Fruit fly (Drosophila melanogaster) whole organism, embryonic: Measurements from ENCODE around the gene Noc3.

Experiments
- BEAF-32 ChIP-seq: fragments of 200-800 bp; sonication (Bioruptor generic); optimal IDR thresholded peaks from 3 replicates; lab custom pipeline; 2017; ENCODE audit warnings: missing biosample characterization, missing genetic modification characterization, mild to moderate bottlenecking, moderate library complexity, missing genetic modification reagents
- CG10147 ChIP-seq: fragments of 200-800 bp; sonication (Bioruptor generic); optimal IDR thresholded peaks from 2 replicates; lab custom pipeline; 2019; ENCODE audit warnings: missing biosample characterization, mild to moderate bottlenecking, missing genetic modification characterization, moderate library complexity
- CG10979 ChIP-seq: fragments of 200-800 bp; sonication (Bioruptor generic); optimal IDR thresholded peaks from 2 replicates; lab custom pipeline; 2018; ENCODE audit warnings: missing biosample characterization, mild to moderate bottlenecking, missing genetic modification characterization, moderate library complexity
- CG13287 ChIP-seq: fragments of 200-800 bp; sonication (Bioruptor generic); IDR thresholded peaks from 2 replicates; pipeline ENCODE4 v1.3.6; 2022; ENCODE audit warnings: missing biosample characterization, missing genetic modification characterization; ENCODE audit not compliant: partially characterized antibody
- CG14441 ChIP-seq: fragments of 200-800 bp; sonication (Bioruptor generic); IDR thresholded peaks from 2 replicates; pipeline ENCODE4 v1.3.6; 2022; ENCODE audit warnings: missing biosample characterization, missing genetic modification characterization
- CG15696 ChIP-seq: fragments of 200-800 bp; sonication (Bioruptor generic); optimal IDR thresholded peaks from 2 replicates; lab custom pipeline; 2019; ENCODE audit warnings: missing biosample characterization, mild to moderate bottlenecking, missing genetic modification characterization, moderate library complexity
- CG17359 ChIP-seq: fragments of 200-800 bp; sonication (Bioruptor generic); optimal IDR thresholded peaks from 3 replicates; lab custom pipeline; 2018; ENCODE audit warnings: missing biosample characterization, mild to moderate bottlenecking, missing genetic modification characterization, moderate library complexity
- CG17385 ChIP-seq: fragments of 200-800 bp; sonication (Bioruptor generic); optimal IDR thresholded peaks from 3 replicates; lab custom pipeline; 2018; ENCODE audit warnings: missing biosample characterization, mild to moderate bottlenecking, missing genetic modification characterization
- CG18476 ChIP-seq: fragments of 200-800 bp; sonication (Bioruptor generic); optimal IDR thresholded peaks from 2 replicates; lab custom pipeline; 2016; ENCODE audit warnings: missing biosample characterization, mild to moderate bottlenecking, missing genetic modification characterization
- CG30020 ChIP-seq: fragments of 200-800 bp; optimal IDR thresholded peaks from 2 replicates; lab custom pipeline; 2019; ENCODE audit warnings: missing biosample characterization, mild to moderate bottlenecking, missing genetic modification characterization, moderate library complexity
- CG30403 ChIP-seq: fragments of 200-800 bp; sonication (Bioruptor generic); optimal IDR thresholded peaks from 3 replicates; lab custom pipeline; 2016; ENCODE audit warnings: missing biosample characterization, missing genetic modification characterization
- CG30431 ChIP-seq: fragments of 200-800 bp; sonication (Bioruptor generic); optimal IDR thresholded peaks from 2 replicates; lab custom pipeline; 2017; ENCODE audit warnings: missing biosample characterization, missing genetic modification characterization
- CG3163 ChIP-seq: fragments of 200-800 bp; sonication (Bioruptor generic); optimal IDR thresholded peaks from 3 replicates; lab custom pipeline; 2016; ENCODE audit warnings: missing biosample characterization, missing genetic modification characterization
- CG34224 ChIP-seq: fragments of 200-800 bp; sonication (Bioruptor generic); IDR thresholded peaks from 3 replicates; pipeline ENCODE4 v1.3.6; 2022; ENCODE audit warnings: missing biosample characterization, missing genetic modification characterization; ENCODE audit not compliant: partially characterized antibody
- CG4424 ChIP-seq: fragments of 200-800 bp; sonication (Bioruptor generic); optimal IDR thresholded peaks from 3 replicates; lab custom pipeline; 2016; ENCODE audit warnings: missing biosample characterization, missing genetic modification characterization
- CG5180 ChIP-seq: fragments of 200-800 bp; sonication (Bioruptor generic); optimal IDR thresholded peaks from 3 replicates; lab custom pipeline; 2017; ENCODE audit warnings: missing biosample characterization, missing genetic modification characterization, mild to moderate bottlenecking, moderate library complexity, missing genetic modification reagents
- CG6813 ChIP-seq: fragments of 200-800 bp; sonication (Bioruptor generic); optimal IDR thresholded peaks from 2 replicates; lab custom pipeline; 2017; ENCODE audit warnings: missing biosample characterization, missing genetic modification characterization, mild to moderate bottlenecking, moderate library complexity, missing genetic modification reagents
- CG7372 ChIP-seq: fragments of 200-800 bp; sonication (Bioruptor generic); IDR thresholded peaks from 2 replicates; pipeline ENCODE4 v1.3.6; 2022; ENCODE audit warnings: missing biosample characterization, missing genetic modification characterization
- CG8924 ChIP-seq: fragments of 200-800 bp; optimal IDR thresholded peaks from 3 replicates; lab custom pipeline; 2019; ENCODE audit warnings: missing biosample characterization, mild to moderate bottlenecking, missing genetic modification characterization, moderate library complexity
- CG9797 ChIP-seq: fragments of 200-800 bp; sonication (Bioruptor generic); optimal IDR thresholded peaks from 3 replicates; lab custom pipeline; 2018; ENCODE audit warnings: missing biosample characterization, mild to moderate bottlenecking, missing genetic modification characterization
- D19B ChIP-seq: fragments of 200-800 bp; sonication (Bioruptor generic); optimal IDR thresholded peaks from 2 replicates; lab custom pipeline; 2017; ENCODE audit warnings: missing biosample characterization, mild to moderate bottlenecking, missing genetic modification characterization
- Drgx ChIP-seq: fragments of 200-800 bp; sonication (Bioruptor generic); IDR thresholded peaks from 2 replicates; pipeline ENCODE4 v1.3.6; 2022; ENCODE audit warnings: missing biosample characterization, missing genetic modification characterization
- E2f2 ChIP-seq: fragments of 200-800 bp; sonication (Bioruptor generic); IDR thresholded peaks from 2 replicates; pipeline ENCODE4 v1.3.6; 2022; ENCODE audit warnings: missing biosample characterization, missing genetic modification characterization
- Fer3 ChIP-seq: fragments of 200-800 bp; sonication (Bioruptor generic); optimal IDR thresholded peaks from 2 replicates; lab custom pipeline; 2018; ENCODE audit warnings: missing biosample characterization, mild to moderate bottlenecking, missing genetic modification characterization, moderate library complexity
- H15 ChIP-seq: fragments of 200-800 bp; sonication (Bioruptor generic); IDR thresholded peaks from 3 replicates; pipeline ENCODE4 v1.3.6; 2022; ENCODE audit warnings: missing biosample characterization, missing genetic modification characterization
- H2.0 ChIP-seq: fragments of 200-800 bp; sonication (Bioruptor generic); IDR thresholded peaks from 2 replicates; pipeline ENCODE4 v1.3.6; 2022; ENCODE audit warnings: missing biosample characterization, missing genetic modification characterization
- Lim3 ChIP-seq: fragments of 200-800 bp; sonication (Bioruptor generic); IDR thresholded peaks from 2 replicates; pipeline ENCODE4 v1.3.6; 2022; ENCODE audit warnings: missing biosample characterization, missing genetic modification characterization
- MBD-R2 ChIP-seq: fragments of 200-800 bp; sonication (Bioruptor generic); IDR thresholded peaks from 2 replicates; pipeline ENCODE4 v1.3.6; 2022; ENCODE audit warnings: missing biosample characterization, missing genetic modification characterization
- Oaz ChIP-seq: fragments of 200-800 bp; sonication (Bioruptor generic); IDR thresholded peaks from 2 replicates; pipeline ENCODE4 v1.3.6; 2022; ENCODE audit warnings: missing biosample characterization, missing genetic modification characterization
- Opbp ChIP-seq: fragments of 200-800 bp; sonication (Bioruptor generic); IDR thresholded peaks from 3 replicates; pipeline ENCODE4 v1.3.6; 2022; ENCODE audit warnings: missing biosample characterization, missing genetic modification characterization; ENCODE audit not compliant: partially characterized antibody
- Pdp1 ChIP-seq, 2 experiments: fragments of 200-800 bp; sonication (Bioruptor generic); optimal IDR thresholded peaks; 3 replicates each; lab custom pipeline; 2016; ENCODE audit warnings: missing biosample characterization in 2 of 2, missing genetic modification characterization in 2 of 2, mild to moderate bottlenecking in 1 of 2, moderate library complexity in 1 of 2
- Side ChIP-seq: fragments of 200-800 bp; sonication (Bioruptor generic); optimal IDR thresholded peaks from 2 replicates; lab custom pipeline; 2016; ENCODE audit warnings: missing biosample characterization, missing genetic modification characterization
- Six4 ChIP-seq: fragments of 200-800 bp; sonication (Bioruptor generic); optimal IDR thresholded peaks from 2 replicates; lab custom pipeline; 2016; ENCODE audit warnings: missing biosample characterization, missing genetic modification characterization
- al ChIP-seq: fragments of 200-800 bp; sonication (Bioruptor generic); IDR thresholded peaks from 2 replicates; pipeline ENCODE4 v1.3.6; 2022; ENCODE audit warnings: missing biosample characterization, missing genetic modification characterization
- az2 ChIP-seq: fragments of 200-800 bp; sonication (Bioruptor generic); optimal IDR thresholded peaks from 3 replicates; lab custom pipeline; 2016; ENCODE audit warnings: missing biosample characterization, missing genetic modification characterization
- esg ChIP-seq: fragments of 200-800 bp; sonication (Bioruptor generic); conservative IDR thresholded peaks from 2 replicates; pipeline ENCODE4 v1.3.6; 2022; ENCODE audit warnings: missing biosample characterization, missing genetic modification characterization
- hth ChIP-seq: fragments of >200 bp; optimal IDR thresholded peaks from 2 replicates; lab custom pipeline; 2017; ENCODE audit warnings: inconsistent platforms
- kay ChIP-seq: fragments of 200-800 bp; sonication (Bioruptor generic); optimal IDR thresholded peaks from 2 replicates; lab custom pipeline; 2016; ENCODE audit warnings: missing biosample characterization, missing genetic modification characterization
- nerfin-2 ChIP-seq: fragments of 200-800 bp; sonication (Bioruptor generic); IDR thresholded peaks from 2 replicates; pipeline ENCODE4 v1.3.6; 2022; ENCODE audit warnings: missing biosample characterization, missing genetic modification characterization; ENCODE audit not compliant: partially characterized antibody
- p53 ChIP-seq: fragments of 200-800 bp; sonication (Bioruptor generic); optimal IDR thresholded peaks from 2 replicates; lab custom pipeline; 2016; ENCODE audit warnings: missing biosample characterization, missing genetic modification characterization
- pros ChIP-seq: fragments of 200-800 bp; sonication (Bioruptor generic); optimal IDR thresholded peaks from 3 replicates; lab custom pipeline; 2019; ENCODE audit warnings: missing biosample characterization, mild to moderate bottlenecking, missing genetic modification characterization, moderate library complexity
- run ChIP-seq: fragments of 200-800 bp; sonication (Bioruptor generic); optimal IDR thresholded peaks from 3 replicates; lab custom pipeline; 2018; ENCODE audit warnings: missing biosample characterization, mild to moderate bottlenecking, missing genetic modification characterization
- sc ChIP-seq, 3 experiments: fragments of >200 bp in 2 of 3; fragments of 200-800 bp in 1 of 3; sonication (Bioruptor generic) in 1 of 3; optimal IDR thresholded peaks; 2 replicates in 2 of 3; 3 replicates in 1 of 3; lab custom pipeline; 2017; ENCODE audit warnings: mild to moderate bottlenecking in 1 of 3, missing biosample characterization in 1 of 3, missing genetic modification characterization in 1 of 3, missing genetic modification reagents in 1 of 3
- slbo ChIP-seq: fragments of 200-800 bp; sonication (Bioruptor generic); IDR thresholded peaks from 2 replicates; pipeline ENCODE4 v1.3.6; 2022; ENCODE audit warnings: missing biosample characterization, missing genetic modification characterization
- sna ChIP-seq: fragments of 200-800 bp; sonication (Bioruptor generic); IDR thresholded peaks from 2 replicates; pipeline ENCODE4 v1.3.6; 2022; ENCODE audit warnings: missing biosample characterization, missing genetic modification characterization; ENCODE audit not compliant: partially characterized antibody
- so ChIP-seq: fragments of 200-800 bp; sonication (Bioruptor generic); IDR thresholded peaks from 3 replicates; pipeline ENCODE4 v1.3.6; 2022; ENCODE audit warnings: missing biosample characterization, missing genetic modification characterization
- tio ChIP-seq: fragments of 200-800 bp; sonication (Bioruptor generic); optimal IDR thresholded peaks from 2 replicates; lab custom pipeline; 2017; ENCODE audit warnings: missing biosample characterization, missing genetic modification characterization, inconsistent platforms
- ttk ChIP-seq: fragments of 200-800 bp; sonication (Bioruptor generic); IDR thresholded peaks from 2 replicates; pipeline ENCODE4 v2.1.2; 2022; ENCODE audit warnings: missing biosample characterization, missing genetic modification characterization
- tup ChIP-seq: fragments of 200-800 bp; sonication (Bioruptor generic); optimal IDR thresholded peaks from 2 replicates; lab custom pipeline; 2016; ENCODE audit warnings: missing biosample characterization, mild to moderate bottlenecking, missing genetic modification characterization, moderate library complexity
- zen ChIP-seq: fragments of 200-800 bp; sonication (Bioruptor generic); optimal IDR thresholded peaks from 3 replicates; lab custom pipeline; 2018; ENCODE audit warnings: missing biosample characterization, mild to moderate bottlenecking, missing genetic modification characterization, moderate library complexity

Noc3 gene

dm6 chr3R:7249460-7249859 lies 2.7 kb upstream of the Noc3 start, which contains the start of the genes CG1227 and Dtwd2 (continued):
- TF ChIP-seq slbo = peak; percentile 87
- peak; percentile 89 for TF ChIP-seq CG7372
- TF ChIP-seq E2f2 (GFP tag; lab: Robert Waterston, UW) = peak; percentile 75
- peak; percentile 97 for TF ChIP-seq Drgx
- peak; percentile 96 for TF ChIP-seq Fer3 (tag; lab: Kevin White, UChicago)
- TF ChIP-seq D19B = peak; percentile 79
- no peak for TF ChIP-seq hth
- no peak for TF ChIP-seq Lim3 (GFP tag; lab: Robert Waterston, UW)
- TF ChIP-seq CG30431 = peak; percentile 26
- peak; percentile 98 for TF ChIP-seq MBD-R2
- TF ChIP-seq H2.0 (GFP tag; lab: Robert Waterston, UW) = peak; percentile 91
- TF ChIP-seq sc (optimal IDR thresholded peaks at IDR 0.05; lab: Kevin White, UChicago) = no peak
- TF ChIP-seq sc (GFP tag; optimal IDR thresholded peaks at IDR 0.05; lab: Kevin White, UChicago) = peak; percentile 57
- peak; percentile 66 for TF ChIP-seq CG5180 (GFP tag; lab: Kevin White, UChicago)
- TF ChIP-seq BEAF-32 (GFP tag; lab: Kevin White, UChicago) = no peak
- peak; percentile 86 for TF ChIP-seq CG15696 (tag; lab: Kevin White, UChicago)
- peak; percentile 84 for TF ChIP-seq CG14441 (GFP tag; lab: Robert Waterston, UW)
- TF ChIP-seq Opbp (GFP tag; lab: Robert Waterston, UW) = no peak
- TF ChIP-seq Oaz (GFP tag; lab: Robert Waterston, UW) = peak; percentile 89
- TF ChIP-seq H15 = peak; percentile 78; the same call in 2 of the 3 replicates
- no peak for TF ChIP-seq nerfin-2 (GFP tag; lab: Robert Waterston, UW)
- TF ChIP-seq CG30020 (tag; lab: Kevin White, UChicago) = peak; percentile 78
- TF ChIP-seq Side (GFP tag; lab: Kevin White, UChicago) = no peak
- peak; percentile 81 for TF ChIP-seq CG4424 (GFP tag; lab: Kevin White, UChicago)
- peak; percentile 73 for TF ChIP-seq tio (GFP tag; lab: Kevin White, UChicago)
- TF ChIP-seq CG30403 (GFP tag; lab: Kevin White, UChicago) = peak; percentile 92
- TF ChIP-seq ttk = peak; percentile 91
- TF ChIP-seq CG17359 = peak; percentile 94
- peak; percentile 71 for TF ChIP-seq kay
- peak; percentile 94 for TF ChIP-seq CG10147 (GFP tag; lab: Kevin White, UChicago)
- TF ChIP-seq CG3163 (GFP tag; lab: Kevin White, UChicago) = no peak
- peak; percentile 90 for TF ChIP-seq CG10979 (tag; lab: Kevin White, UChicago)
- peak; percentile 81 for TF ChIP-seq pros (GFP tag; lab: Kevin White, UChicago)
- TF ChIP-seq CG34224 = no peak
- no peak for TF ChIP-seq sna (GFP tag; lab: Robert Waterston, UW)
- peak; percentile 88 for TF ChIP-seq al (GFP tag; lab: Robert Waterston, UW)
- no peak for TF ChIP-seq p53 (GFP tag; lab: Kevin White, UChicago)
- TF ChIP-seq esg (GFP tag; lab: Robert Waterston, UW) = peak; percentile 85
- TF ChIP-seq tup (GFP tag; lab: Kevin White, UChicago) = peak; percentile 7
- TF ChIP-seq CG17385 (GFP tag; lab: Kevin White, UChicago) = peak; percentile 88
- peak; percentile 86 for TF ChIP-seq run (tag; lab: Kevin White, UChicago)
- TF ChIP-seq CG13287 (GFP tag; lab: Robert Waterston, UW) = peak; percentile 45; the same call in 1 of the 2 replicates
- TF ChIP-seq CG8924 = peak; percentile 96
- peak; percentile 95 for TF ChIP-seq so
- peak; percentile 79 for TF ChIP-seq az2 (GFP tag; lab: Kevin White, UChicago)
- peak in 1 of 2 experiments; percentile 43 for TF ChIP-seq Pdp1 (GFP tag; optimal IDR thresholded peaks at IDR 0.05; lab: Kevin White, UChicago)
- peak; percentile 86 for TF ChIP-seq zen (tag; lab: Kevin White, UChicago)
- TF ChIP-seq CG9797 (GFP tag; lab: Kevin White, UChicago) = peak; percentile 19
- peak; percentile 67 for TF ChIP-seq Six4 (GFP tag; lab: Kevin White, UChicago)
- peak; percentile 81 for TF ChIP-seq CG6813 (GFP tag; lab: Kevin White, UChicago)
- TF ChIP-seq CG18476 (GFP tag; lab: Kevin White, UChicago) = peak; percentile 80
